Worm (Caenorhabditis elegans) whole organism, L1 larva: Measurements from ENCODE around the gene dgn-2.
"Not testable (repeated sequence)": the region's sequence is repeated elsewhere in the genome, so short reads cannot be mapped to it uniquely, and the experiment has no call there.

ENCODE experiments used
- C04F5.9 ChIP-seq: sonication (generic microtip); optimal IDR thresholded peaks from 2 replicates; lab custom pipeline; 2016; ENCODE audit warnings: missing genetic modification characterization, missing compliant biosample characterization
- C16A3.4 ChIP-seq: fragments of 150-350 bp; optimal IDR thresholded peaks from 2 replicates; lab custom pipeline; 2014; ENCODE audit warnings: missing biosample characterization, missing genetic modification characterization
- C34B4.2 ChIP-seq: sonication (generic microtip); optimal IDR thresholded peaks from 2 replicates; lab custom pipeline; 2017; ENCODE audit warnings: mild to moderate bottlenecking, missing genetic modification characterization, missing compliant biosample characterization
- aha-1 ChIP-seq: fragments of 150-350 bp; optimal IDR thresholded peaks from 2 replicates; lab custom pipeline; 2014; ENCODE audit warnings: missing biosample characterization, missing genetic modification characterization
- alr-1 ChIP-seq: fragments of 200-800 bp; sonication (Bioruptor generic); optimal IDR thresholded peaks from 2 replicates; lab custom pipeline; 2018; ENCODE audit warnings: borderline replicate concordance, mild to moderate bottlenecking, missing genetic modification characterization, missing compliant biosample characterization
- efl-1 ChIP-seq, 4 experiments: fragments of 150-350 bp; optimal IDR thresholded peaks in 3 of 4; peaks in 1 of 4; 1 replicate in 1 of 4; 2 replicates in 3 of 4; lab custom pipeline; 2014; ENCODE audit warnings: missing biosample characterization in 2 of 4, missing genetic modification characterization in 2 of 4, missing genetic modification reagents in 2 of 4
- elt-3 ChIP-seq, 6 experiments: fragments of 150-350 bp in 1 of 6; sonication (generic microtip); optimal IDR thresholded peaks; 2 replicates each; lab custom pipeline; 2017 to 2018; ENCODE audit warnings: missing biosample characterization in 6 of 6, missing genetic modification characterization in 6 of 6, inconsistent platforms in 1 of 6
- fkh-4 ChIP-seq: sonication (generic microtip); optimal IDR thresholded peaks from 2 replicates; lab custom pipeline; 2016; ENCODE audit warnings: missing compliant biosample characterization, missing genetic modification characterization, borderline replicate concordance
- fos-1 ChIP-seq: fragments of 150-350 bp; optimal IDR thresholded peaks from 2 replicates; lab custom pipeline; 2014; ENCODE audit warnings: missing biosample characterization, missing genetic modification characterization
- grh-1 ChIP-seq: fragments of 200-800 bp; sonication (Bioruptor generic); IDR thresholded peaks from 2 replicates; pipeline ENCODE4 v1.3.6; 2022; ENCODE audit warnings: missing genetic modification reagents, missing genetic modification characterization, missing compliant biosample characterization
- lin-13 ChIP-seq: fragments of 150-350 bp; optimal IDR thresholded peaks from 2 replicates; lab custom pipeline; 2014; ENCODE audit warnings: missing biosample characterization, missing genetic modification reagents, missing genetic modification characterization
- lin-14 ChIP-seq: fragments of 200-800 bp; sonication (Bioruptor generic); optimal IDR thresholded peaks from 2 replicates; lab custom pipeline; 2018; ENCODE audit warnings: mild to moderate bottlenecking, missing genetic modification characterization, moderate library complexity, missing compliant biosample characterization
- lin-35 ChIP-seq, 2 experiments: fragments of 150-350 bp; optimal IDR thresholded peaks; 2 replicates each; lab custom pipeline; 2014; ENCODE audit warnings: missing biosample characterization in 2 of 2, missing genetic modification characterization in 2 of 2, missing genetic modification reagents in 2 of 2
- lsy-2 ChIP-seq, 2 experiments: fragments of 150-350 bp; optimal IDR thresholded peaks; 2 replicates each; lab custom pipeline; 2014; ENCODE audit warnings: missing biosample characterization in 2 of 2, missing genetic modification characterization in 2 of 2
- mab-9 ChIP-seq: fragments of 200-800 bp; sonication (Bioruptor generic); IDR thresholded peaks from 2 replicates; pipeline ENCODE4 v1.3.6; 2022; ENCODE audit warnings: missing genetic modification reagents, missing genetic modification characterization, missing compliant biosample characterization
- nhr-19 ChIP-seq: fragments of 200-800 bp; sonication (Bioruptor generic); conservative IDR thresholded peaks from 2 replicates; pipeline ENCODE4 v1.3.6; 2022; ENCODE audit warnings: missing genetic modification characterization, missing compliant biosample characterization
- nhr-28 ChIP-seq: fragments of 150-350 bp; optimal IDR thresholded peaks from 2 replicates; lab custom pipeline; 2014; ENCODE audit warnings: missing biosample characterization, missing genetic modification characterization
- nhr-71 ChIP-seq: sonication (generic microtip); optimal IDR thresholded peaks from 2 replicates; lab custom pipeline; 2016; ENCODE audit warnings: mild to moderate bottlenecking, missing genetic modification characterization, moderate library complexity, missing compliant biosample characterization
- nhr-77 ChIP-seq: fragments of 150-350 bp; optimal IDR thresholded peaks from 2 replicates; lab custom pipeline; 2014; ENCODE audit warnings: missing biosample characterization, missing genetic modification characterization
- nhr-84 ChIP-seq: sonication (generic microtip); optimal IDR thresholded peaks from 2 replicates; lab custom pipeline; 2017; ENCODE audit warnings: missing biosample characterization, missing genetic modification characterization
- nhr-90 ChIP-seq: sonication (generic microtip); optimal IDR thresholded peaks from 2 replicates; lab custom pipeline; 2016; ENCODE audit warnings: mild to moderate bottlenecking, missing genetic modification characterization, missing compliant biosample characterization; ENCODE audit not compliant: poor library complexity
- pag-3 ChIP-seq: sonication (generic microtip); optimal IDR thresholded peaks from 2 replicates; lab custom pipeline; 2017; ENCODE audit warnings: missing genetic modification characterization, mild to moderate bottlenecking, missing compliant biosample characterization, antibody characterized with exemption, borderline replicate concordance; ENCODE audit not compliant: insufficient read depth
- pax-3 ChIP-seq: fragments of 200-800 bp; sonication (Bioruptor generic); optimal IDR thresholded peaks from 2 replicates; lab custom pipeline; 2018; ENCODE audit warnings: mild to moderate bottlenecking, missing genetic modification characterization, moderate library complexity, missing compliant biosample characterization
- skn-1 ChIP-seq: fragments of 150-350 bp; optimal IDR thresholded peaks from 2 replicates; lab custom pipeline; 2014; ENCODE audit warnings: missing biosample characterization, missing genetic modification characterization
- snpc-4 ChIP-seq: fragments of 150-350 bp; optimal IDR thresholded peaks from 2 replicates; lab custom pipeline; 2014; ENCODE audit warnings: missing biosample characterization, missing genetic modification characterization
- sox-4 ChIP-seq: sonication (generic microtip); optimal IDR thresholded peaks from 2 replicates; lab custom pipeline; 2016; ENCODE audit warnings: missing genetic modification characterization, missing compliant biosample characterization
- sptf-1 ChIP-seq: fragments of 150-350 bp; optimal IDR thresholded peaks from 2 replicates; lab custom pipeline; 2014; ENCODE audit warnings: missing biosample characterization, missing genetic modification characterization
- sup-37 ChIP-seq: fragments of 200-800 bp; sonication (Bioruptor generic); optimal IDR thresholded peaks from 2 replicates; lab custom pipeline; 2018; ENCODE audit warnings: mild to moderate bottlenecking, missing genetic modification characterization, missing compliant biosample characterization
- swsn-7 ChIP-seq: sonication (generic microtip); optimal IDR thresholded peaks from 2 replicates; lab custom pipeline; 2016; ENCODE audit warnings: missing genetic modification characterization, missing compliant biosample characterization
- tlp-1 ChIP-seq: fragments of 150-350 bp; optimal IDR thresholded peaks from 2 replicates; lab custom pipeline; 2014; ENCODE audit warnings: missing biosample characterization, missing genetic modification characterization
- unc-130 ChIP-seq: fragments of 150-350 bp; optimal IDR thresholded peaks from 2 replicates; lab custom pipeline; 2017; ENCODE audit warnings: missing biosample characterization, missing genetic modification characterization, inconsistent platforms
- unc-98 ChIP-seq: fragments of 200-800 bp; sonication (Bioruptor generic); IDR thresholded peaks from 2 replicates; pipeline ENCODE4 v1.3.6; 2022; ENCODE audit warnings: missing genetic modification characterization, missing compliant biosample characterization
- vab-15 ChIP-seq: sonication (generic microtip); optimal IDR thresholded peaks from 2 replicates; lab custom pipeline; 2017; ENCODE audit warnings: missing genotype, mild to moderate bottlenecking, missing genetic modification characterization, missing compliant biosample characterization
- xbp-1 ChIP-seq: sonication (generic microtip); optimal IDR thresholded peaks from 2 replicates; lab custom pipeline; 2016; ENCODE audit warnings: missing genetic modification characterization, missing compliant biosample characterization

Gene dgn-2

DNA sequence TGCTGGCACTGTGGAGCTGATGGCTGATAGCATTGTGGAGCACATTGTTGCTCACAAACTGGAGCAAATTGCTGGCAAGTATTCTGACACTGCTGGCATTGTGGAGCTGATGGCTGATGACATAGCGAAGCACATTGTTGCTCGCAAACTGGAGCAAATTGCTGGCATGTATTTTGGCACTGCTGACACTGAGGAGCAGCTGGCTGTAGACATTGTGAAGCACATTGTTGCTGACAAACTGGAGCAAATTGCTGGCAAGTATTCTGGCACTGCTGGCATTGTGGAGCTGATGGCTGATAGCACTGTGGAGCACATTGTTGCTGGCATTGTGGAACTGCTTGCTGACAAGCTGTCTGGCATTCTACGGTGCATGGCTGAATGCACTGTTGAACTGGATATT lies 41.9 kb upstream of the dgn-2 start:
- no peak for TF ChIP-seq pag-3 (tag; lab: Kevin White, UChicago)
- no peak for TF ChIP-seq nhr-28 (tag; lab: Kevin White, UChicago)
- no peak for TF ChIP-seq aha-1 (tag; lab: Kevin White, UChicago)
- no peak for TF ChIP-seq nhr-19 (GFP tag; lab: Robert Waterston, UW)
- no peak for TF ChIP-seq nhr-71 (tag; lab: Kevin White, UChicago)
- TF ChIP-seq nhr-84, result no peak
- no peak for TF ChIP-seq elt-3 (tag; optimal IDR thresholded peaks at IDR 0.05; lab: Kevin White, UChicago)
- TF ChIP-seq skn-1 (tag; lab: Kevin White, UChicago), result no peak
- no peak for TF ChIP-seq grh-1 (GFP tag; lab: Robert Waterston, UW)
- TF ChIP-seq tlp-1 (tag; lab: Kevin White, UChicago), result no peak
- TF ChIP-seq pax-3 (tag; lab: Kevin White, UChicago), result no peak
- TF ChIP-seq lin-14, result no peak

DNA sequence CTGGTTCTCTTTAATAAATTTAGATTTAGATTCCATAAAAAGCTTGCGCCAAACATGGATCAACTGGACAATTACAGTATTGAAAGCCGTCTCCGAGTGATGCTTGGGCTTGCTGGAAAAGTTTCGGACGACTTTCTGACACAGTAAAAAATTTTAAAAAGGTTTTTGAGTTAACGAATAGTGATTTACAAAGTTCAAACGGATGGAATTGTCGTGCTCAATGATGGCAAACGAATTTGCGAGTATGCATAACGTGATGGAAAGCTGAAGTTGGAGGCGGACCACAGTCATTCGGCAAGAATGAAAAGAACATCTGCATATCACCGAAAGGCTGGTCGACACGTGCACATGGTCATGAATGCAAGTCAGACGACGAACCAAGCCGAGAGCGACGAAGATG lies 36.7 kb upstream of the dgn-2 start, which contains the start of gene ZK402.1:
ZK402.1 (plus strand) TSS at position 301 of the 400 bp plus-strand sequence.
- TF ChIP-seq swsn-7 (tag; lab: Kevin White, UChicago); sox-4; vab-15 (tag; lab: Kevin White, UChicago): not testable (repeated sequence)

DNA sequence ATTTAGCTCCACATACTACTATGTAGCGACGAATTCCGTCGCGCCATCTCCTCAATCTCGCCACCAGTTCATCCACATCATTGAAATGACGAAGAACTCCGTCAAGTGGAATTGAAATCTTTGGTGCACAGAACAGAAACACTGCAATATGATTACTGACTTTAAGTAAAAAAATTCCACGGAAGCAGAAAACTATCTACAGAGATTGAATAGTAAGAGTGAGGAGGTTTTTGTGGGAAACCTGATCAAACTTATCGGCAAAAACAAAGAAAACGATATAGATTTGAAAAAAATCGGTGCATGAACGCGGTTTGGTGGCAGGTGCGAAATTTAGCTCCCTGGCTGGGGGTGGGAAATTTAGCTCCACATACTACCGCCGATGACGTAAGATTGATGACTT lies 36.1 kb upstream of the dgn-2 start, which contains the start of gene ZK402.2:
ZK402.2 (plus strand) TSS at position 301 of the 400 bp plus-strand sequence.
- not testable (repeated sequence) for TF ChIP-seq elt-3 (tag; optimal IDR thresholded peaks at IDR 0.05; lab: Kevin White, UChicago); sox-4; sptf-1 (tag; lab: Kevin White, UChicago)

DNA sequence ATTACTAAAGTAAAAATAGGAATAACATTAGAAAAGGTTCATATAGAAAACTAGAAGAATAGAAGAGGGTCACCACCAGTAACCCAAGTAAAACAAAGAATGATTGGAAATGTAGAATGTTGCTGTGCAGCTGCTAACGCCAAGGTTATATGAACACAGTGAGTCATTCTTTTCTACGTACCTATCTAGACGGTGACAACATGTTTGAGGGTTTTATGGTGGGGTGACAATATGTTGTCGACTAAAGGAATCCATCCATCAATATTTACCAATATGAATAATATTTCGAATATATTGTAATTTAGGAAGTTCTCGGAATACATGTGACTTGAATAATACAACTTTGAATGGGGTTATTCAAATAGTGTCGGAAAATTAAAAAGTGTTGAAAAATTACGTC lies 33.9 kb upstream of the dgn-2 start, which contains the start of gene ZK402.5:
ZK402.5 (minus strand) TSS at position 101 of the 400 bp plus-strand sequence.
- TF ChIP-seq fkh-4 (tag; lab: Kevin White, UChicago) (no peak), lin-13 (GFP tag; lab: Kevin White, UChicago) (no peak), sup-37 (GFP tag; lab: Kevin White, UChicago) (no peak)

DNA sequence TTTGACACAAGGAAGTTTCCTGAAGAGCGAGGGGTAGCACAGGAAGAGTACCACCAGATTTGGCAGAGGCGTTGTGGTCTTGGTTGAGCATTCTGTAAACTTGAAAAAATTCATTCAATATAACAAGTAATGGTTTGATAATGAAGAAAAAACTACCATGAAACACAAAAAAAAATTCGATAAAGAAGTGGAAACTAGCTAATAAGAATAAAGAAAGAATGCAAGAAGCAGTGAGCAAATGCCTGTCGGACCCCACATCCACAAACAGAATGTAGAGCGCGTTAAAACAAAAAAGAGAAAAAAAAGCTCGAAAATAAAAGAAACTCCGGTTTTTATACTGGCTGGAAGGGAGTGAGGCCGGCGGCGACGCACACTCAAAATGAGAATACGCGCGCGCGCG lies 30.2 kb upstream of the dgn-2 start, which contains the start of gene H39E20.1:
H39E20.1 (minus strand) TSS at position 101 of the 400 bp plus-strand sequence.
- TF ChIP-seq lsy-2 (tag; optimal IDR thresholded peaks at IDR 0.05; lab: Kevin White, UChicago), result no peak
- no peak for TF ChIP-seq lin-35 (GFP tag; optimal IDR thresholded peaks at IDR 0.05; lab: Kevin White, UChicago)
- TF ChIP-seq nhr-90, result no peak
- no peak for TF ChIP-seq efl-1 (optimal IDR thresholded peaks at IDR 0.05; lab: Kevin White, UChicago)
- no peak for TF ChIP-seq efl-1 (GFP tag; optimal IDR thresholded peaks at IDR 0.05 in 1 of 2; lab: Kevin White, UChicago)
- TF ChIP-seq snpc-4 (tag; lab: Kevin White, UChicago), result no peak
- TF ChIP-seq xbp-1 (tag; lab: Kevin White, UChicago), result no peak
- TF ChIP-seq nhr-71 (tag; lab: Kevin White, UChicago), result no peak
- no peak for TF ChIP-seq nhr-77
- TF ChIP-seq C16A3.4 (tag; lab: Kevin White, UChicago), result no peak
- TF ChIP-seq C34B4.2 (tag; lab: Kevin White, UChicago), result no peak
- TF ChIP-seq pax-3 (tag; lab: Kevin White, UChicago), result no peak
- no peak for TF ChIP-seq unc-98 (GFP tag; lab: Robert Waterston, UW)
- TF ChIP-seq lin-13 (GFP tag; lab: Kevin White, UChicago), result no peak
- TF ChIP-seq mab-9 (GFP tag; lab: Robert Waterston, UW), result no peak
- TF ChIP-seq alr-1 (tag; lab: Kevin White, UChicago), result no peak
- no peak for TF ChIP-seq lin-14
- TF ChIP-seq fos-1 (tag; lab: Kevin White, UChicago), result no peak
- no peak for TF ChIP-seq C04F5.9
- TF ChIP-seq unc-130 (tag; lab: Kevin White, UChicago), result no peak
- TF ChIP-seq, all 84 proteins: peak for 0
